Worm (Caenorhabditis elegans) whole organism, L3 larva: Measurements from ENCODE around the gene B0524.6.

ENCODE experiments used
- ZK546.5 ChIP-seq: sonication (generic microtip); optimal IDR thresholded peaks from 2 replicates; lab custom pipeline; 2017; ENCODE audit warnings: missing biosample characterization, missing genetic modification characterization
- aly-2 ChIP-seq: fragments of 150-350 bp; optimal IDR thresholded peaks from 2 replicates; lab custom pipeline; 2014; ENCODE audit warnings: missing biosample characterization, missing genetic modification characterization
- ceh-28 ChIP-seq: fragments of 150-350 bp; optimal IDR thresholded peaks from 2 replicates; lab custom pipeline; 2014; ENCODE audit warnings: missing biosample characterization, missing genetic modification reagents, missing genetic modification characterization
- ceh-9 ChIP-seq: sonication (generic microtip); optimal IDR thresholded peaks from 2 replicates; lab custom pipeline; 2018; ENCODE audit warnings: missing biosample characterization, missing genetic modification characterization
- daf-12 ChIP-seq: fragments of 150-350 bp; optimal IDR thresholded peaks from 2 replicates; lab custom pipeline; 2014; ENCODE audit warnings: missing biosample characterization, missing genetic modification reagents, missing genetic modification characterization
- egl-27 ChIP-seq: sonication (generic microtip); optimal IDR thresholded peaks from 4 replicates; lab custom pipeline; 2017; ENCODE audit warnings: missing biosample characterization, missing genetic modification reagents, missing genetic modification characterization
- egl-5 ChIP-seq: fragments of 150-350 bp; optimal IDR thresholded peaks from 2 replicates; lab custom pipeline; 2017; ENCODE audit warnings: missing biosample characterization, missing genetic modification reagents, missing genetic modification characterization, inconsistent platforms
- elt-2 ChIP-seq: sonication (generic microtip); optimal IDR thresholded peaks from 2 replicates; lab custom pipeline; 2016; ENCODE audit warnings: missing genetic modification reagents, mild to moderate bottlenecking, missing genetic modification characterization, missing compliant biosample characterization
- elt-3 ChIP-seq, 3 experiments: fragments of 150-350 bp in 1 of 3; sonication (generic microtip) in 2 of 3; optimal IDR thresholded peaks; 2 replicates in 2 of 3; 4 replicates in 1 of 3; lab custom pipeline; 2014 to 2017; ENCODE audit warnings: missing biosample characterization in 3 of 3, missing genetic modification characterization in 3 of 3
- fkh-10 ChIP-seq: sonication (generic microtip); optimal IDR thresholded peaks from 2 replicates; lab custom pipeline; 2017; ENCODE audit warnings: missing biosample characterization, missing genetic modification reagents, missing genetic modification characterization
- fos-1 ChIP-seq: fragments of 150-350 bp; optimal IDR thresholded peaks from 2 replicates; lab custom pipeline; 2014; ENCODE audit warnings: missing biosample characterization, missing genetic modification characterization
- hmg-11 ChIP-seq: sonication (generic microtip); optimal IDR thresholded peaks from 2 replicates; lab custom pipeline; 2016; ENCODE audit warnings: missing genetic modification characterization, missing compliant biosample characterization
- jun-1 ChIP-seq: fragments of 150-350 bp; optimal IDR thresholded peaks from 2 replicates; lab custom pipeline; 2014; ENCODE audit warnings: missing biosample characterization, missing genetic modification reagents, missing genetic modification characterization
- lin-15B ChIP-seq: fragments of 150-350 bp; optimal IDR thresholded peaks from 2 replicates; lab custom pipeline; 2014; ENCODE audit warnings: missing biosample characterization, missing genetic modification characterization
- lin-39 ChIP-seq: fragments of 150-350 bp; optimal IDR thresholded peaks from 2 replicates; lab custom pipeline; 2018; ENCODE audit warnings: missing biosample characterization, missing genetic modification reagents, missing genetic modification characterization
- mml-1 ChIP-seq: fragments of 150-350 bp; sonication (generic microtip); optimal IDR thresholded peaks from 3 replicates; lab custom pipeline; 2014; ENCODE audit warnings: missing biosample characterization, missing genetic modification characterization
- nhr-12 ChIP-seq: fragments of 150-350 bp; optimal IDR thresholded peaks from 2 replicates; lab custom pipeline; 2014; ENCODE audit warnings: missing biosample characterization, missing genetic modification characterization
- nhr-237 ChIP-seq: fragments of 150-350 bp; optimal IDR thresholded peaks from 2 replicates; lab custom pipeline; 2014; ENCODE audit warnings: missing biosample characterization, missing genetic modification characterization
- nhr-43 ChIP-seq: sonication (generic microtip); optimal IDR thresholded peaks from 2 replicates; lab custom pipeline; 2016; ENCODE audit warnings: mild to moderate bottlenecking, missing genetic modification characterization, missing compliant biosample characterization; ENCODE audit not compliant: poor library complexity, severe bottlenecking
- nhr-67 ChIP-seq: fragments of 150-350 bp; optimal IDR thresholded peaks from 2 replicates; lab custom pipeline; 2014; ENCODE audit warnings: missing biosample characterization, missing genetic modification characterization
- nhr-76 ChIP-seq: fragments of 150-350 bp; sonication (generic microtip); optimal IDR thresholded peaks from 5 replicates; lab custom pipeline; 2014; ENCODE audit warnings: missing biosample characterization, missing genetic modification characterization
- pha-4 ChIP-seq: fragments of 150-350 bp; optimal IDR thresholded peaks from 2 replicates; lab custom pipeline; 2014; ENCODE audit warnings: missing biosample characterization, missing genetic modification reagents, missing genetic modification characterization
- pqm-1 ChIP-seq: fragments of 150-350 bp; optimal IDR thresholded peaks from 2 replicates; lab custom pipeline; 2017; ENCODE audit warnings: missing biosample characterization, missing genetic modification characterization, inconsistent platforms
- sea-2 ChIP-seq: fragments of 150-350 bp; sonication (generic microtip); optimal IDR thresholded peaks from 4 replicates; lab custom pipeline; 2014; ENCODE audit warnings: missing biosample characterization, missing genetic modification reagents, missing genetic modification characterization
- skn-1 ChIP-seq: fragments of 150-350 bp; optimal IDR thresholded peaks from 2 replicates; lab custom pipeline; 2014; ENCODE audit warnings: missing biosample characterization, missing genetic modification characterization
- snpc-4 ChIP-seq: fragments of 150-350 bp; optimal IDR thresholded peaks from 2 replicates; lab custom pipeline; 2014; ENCODE audit warnings: missing biosample characterization, missing genetic modification characterization
- unc-62 ChIP-seq: fragments of 150-350 bp; sonication (generic microtip); optimal IDR thresholded peaks from 4 replicates; lab custom pipeline; 2014; ENCODE audit warnings: missing biosample characterization, missing genetic modification reagents, missing genetic modification characterization
- zag-1 ChIP-seq: fragments of 150-350 bp; optimal IDR thresholded peaks from 2 replicates; lab custom pipeline; 2014; ENCODE audit warnings: missing biosample characterization, missing genetic modification characterization
- ztf-11 ChIP-seq: fragments of 150-350 bp; optimal IDR thresholded peaks from 2 replicates; lab custom pipeline; 2014; ENCODE audit warnings: missing biosample characterization, missing genetic modification characterization
- ztf-4 ChIP-seq: fragments of 150-350 bp; optimal IDR thresholded peaks from 2 replicates; lab custom pipeline; 2014; ENCODE audit warnings: missing biosample characterization, missing genetic modification characterization

B0524.6 gene

ce11 chrIII:1950236-1950635, 44.8 kb upstream of the B0524.6 start, which contains the start of the genes polh-1 and rps-22 (continued):
- TF ChIP-seq pha-4 (tag; lab: Kevin White, UChicago) (peak; percentile 99), nhr-67 (tag; lab: Kevin White, UChicago) (no peak), elt-2 (tag; lab: Kevin White, UChicago) (peak; percentile 59), egl-27 (peak; percentile 36), unc-62 (GFP tag; lab: Kevin White, UChicago) (peak; percentile 53), daf-12 (tag; lab: Kevin White, UChicago) (no peak), lin-15B (tag; lab: Kevin White, UChicago) (peak; percentile 98), sea-2 (GFP tag; lab: Kevin White, UChicago) (no peak), aly-2 (tag; lab: Kevin White, UChicago) (peak; percentile 46), jun-1 (peak; percentile 28), pqm-1 (tag; lab: Kevin White, UChicago) (peak; percentile 75)

- TF ChIP-seq fos-1 (tag; lab: Kevin White, UChicago): no peak
- TF ChIP-seq nhr-12 (tag; lab: Kevin White, UChicago): no peak
- TF ChIP-seq fkh-10 (GFP tag; lab: Kevin White, UChicago): no peak
- no peak for TF ChIP-seq jun-1
- TF ChIP-seq zag-1 (tag; lab: Kevin White, UChicago): no peak
- TF ChIP-seq mml-1 (tag; lab: Kevin White, UChicago): no peak
- TF ChIP-seq unc-62 (GFP tag; lab: Kevin White, UChicago): no peak
- no peak for TF ChIP-seq lin-15B (tag; lab: Kevin White, UChicago)
- TF ChIP-seq nhr-76 (tag; lab: Kevin White, UChicago): no peak
- no peak for TF ChIP-seq hmg-11
- TF ChIP-seq nhr-237 (tag; lab: Kevin White, UChicago): no peak
- no peak for TF ChIP-seq ztf-4
- TF ChIP-seq ZK546.5: no peak
Measured at ce11 chrIII:1949362-1949761, 43.9 kb upstream of the B0524.6 start.

- TF ChIP-seq snpc-4 (tag; lab: Kevin White, UChicago): no peak
- TF ChIP-seq, all 47 proteins: peak for 0
Measured at ce11 chrIII:1947851-1948250, 42.4 kb upstream of the B0524.6 start.

- TF ChIP-seq fkh-10 (GFP tag; lab: Kevin White, UChicago) (no peak), lin-39 (tag; lab: Kevin White, UChicago) (peak; percentile 17), ztf-11 (no peak), elt-3 (tag; optimal IDR thresholded peaks at IDR 0.05; lab: Kevin White, UChicago) (no peak), egl-5 (tag; lab: Kevin White, UChicago) (no peak), skn-1 (no peak)
Measured at ce11 chrIII:1943488-1943887, 38.0 kb upstream of the B0524.6 start, which contains the start of gene F53A3.1. Gene F53A3.1, minus strand, starts transcription at chrIII:1943637.

DNA sequence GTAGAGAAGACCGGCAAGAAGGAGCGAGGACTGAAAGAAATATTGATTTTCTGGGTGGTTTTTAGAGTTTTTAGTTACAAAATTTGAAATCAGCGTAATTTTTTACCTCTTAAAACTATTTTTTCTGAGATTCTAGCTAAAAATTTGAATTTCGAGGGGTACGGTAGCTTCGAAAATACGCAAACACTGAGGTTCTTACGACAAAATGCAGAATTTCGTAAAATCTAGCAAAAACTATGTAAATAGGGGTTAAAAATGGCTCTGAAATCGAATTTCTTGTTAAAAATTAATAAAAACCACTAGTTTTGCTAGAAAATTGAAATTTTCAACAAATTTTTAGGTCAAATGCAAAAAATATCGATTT, 34.2 kb upstream of the B0524.6 start:
- no peak for TF ChIP-seq egl-27
- no peak for TF ChIP-seq nhr-43 (tag; lab: Kevin White, UChicago)

ce11 chrIII:1938712-1939624, 33.5 kb upstream of the B0524.6 start:
- TF ChIP-seq egl-5 (tag; lab: Kevin White, UChicago) (no peak), ceh-28 (peak; percentile 96), ceh-9 (no peak), ZK546.5 (no peak)
- TF ChIP-seq, all 47 proteins: peak for 1
